Worm (Caenorhabditis elegans): ENCODE results near the gene bath-10.

bath-10 gene

DNA sequence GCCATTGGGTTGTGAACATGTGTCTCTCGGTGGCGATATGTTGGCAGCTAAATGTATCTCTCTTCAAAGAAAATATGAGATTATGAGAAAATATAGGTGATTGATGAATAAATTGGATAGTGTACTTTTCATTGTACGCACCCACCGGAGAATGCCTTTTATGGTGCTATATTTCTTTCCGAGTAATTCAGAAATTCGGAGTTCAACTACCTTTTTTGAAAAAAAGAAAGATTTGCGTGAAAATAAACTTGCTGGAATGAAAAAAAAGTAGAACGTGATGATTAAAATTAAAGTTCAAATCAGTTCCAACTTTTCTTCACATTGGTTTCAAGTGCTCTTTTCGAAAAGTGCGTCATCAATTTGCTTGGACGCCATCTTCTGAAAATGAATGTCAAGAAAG lies 28.7 kb downstream of the bath-10 start, which contains the start of gene nep-8:
Gene nep-8 (plus strand): TSS at position 301 of the 400 bp plus-strand sequence.
- TF ChIP-seq W03F9.2 (tag; optimal IDR thresholded peaks at IDR 0.05) (no peak), him-1 (tag; optimal IDR thresholded peaks at IDR 0.05) (no peak), dao-5 (tag; optimal IDR thresholded peaks at IDR 0.05) (no peak)

DNA sequence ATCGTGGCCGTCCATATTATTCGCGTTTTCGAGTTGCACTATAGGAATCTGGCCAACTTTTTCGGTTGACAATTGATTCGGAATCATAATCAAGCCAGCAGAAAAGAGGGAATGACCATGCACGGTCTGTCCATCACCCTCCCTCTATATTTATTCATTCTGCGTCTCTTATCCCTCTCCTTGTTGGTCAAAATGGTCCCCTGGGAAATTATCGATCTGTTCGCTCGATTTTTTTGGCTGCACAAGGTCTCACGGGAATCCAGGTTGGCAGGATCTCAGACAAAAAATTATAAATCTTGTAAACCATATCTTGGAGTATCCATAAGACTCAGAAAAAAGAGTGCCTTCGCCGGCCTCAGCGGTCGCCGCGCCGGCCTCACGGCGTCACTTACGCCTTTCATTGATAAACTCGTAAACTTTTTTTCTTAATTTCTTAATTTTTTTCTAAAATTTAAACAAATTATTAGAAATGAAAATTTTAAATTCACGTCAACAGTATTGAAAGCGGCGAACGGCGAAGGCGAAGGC lies 39.6 kb downstream of the bath-10 start, which contains the start of the genes F18A12.7 and F18A12.2:
Gene F18A12.7 (minus strand): TSS at position 101 of the 528 bp plus-strand sequence.
Gene F18A12.2 (plus strand): TSS at position 478 of the 528 bp plus-strand sequence.
- no peak for TF ChIP-seq W03F9.2 (tag; optimal IDR thresholded peaks at IDR 0.05)
- TF ChIP-seq dao-5 (tag; optimal IDR thresholded peaks at IDR 0.05), result no peak
- no peak for TF ChIP-seq him-1 (tag; optimal IDR thresholded peaks at IDR 0.05)

DNA sequence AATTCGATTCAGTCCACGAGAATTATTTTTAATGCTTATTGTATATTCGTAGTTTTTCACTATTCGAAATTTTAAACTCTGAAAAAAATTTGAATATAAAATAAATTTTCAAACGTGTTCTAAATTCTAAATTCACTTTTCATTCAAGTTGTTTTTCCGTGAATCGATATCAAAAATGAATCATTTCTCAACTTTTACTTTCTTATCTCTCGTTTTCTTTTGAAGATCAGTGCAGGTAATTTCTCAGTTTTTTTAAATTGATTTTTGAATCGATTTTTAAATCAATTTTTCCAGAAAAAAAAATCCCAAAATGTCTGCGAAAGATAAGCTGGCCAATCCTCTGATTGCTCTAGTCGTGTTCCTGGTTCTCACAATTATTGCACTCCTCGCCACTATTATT lies 41.6 kb downstream of the bath-10 start, which contains the start of gene nep-6:
Gene nep-6 (plus strand): TSS at position 301 of the 400 bp plus-strand sequence.
- TF ChIP-seq him-1 (tag; optimal IDR thresholded peaks at IDR 0.05) (no peak), dao-5 (tag; optimal IDR thresholded peaks at IDR 0.05) (no peak), W03F9.2 (tag; optimal IDR thresholded peaks at IDR 0.05) (no peak)

DNA sequence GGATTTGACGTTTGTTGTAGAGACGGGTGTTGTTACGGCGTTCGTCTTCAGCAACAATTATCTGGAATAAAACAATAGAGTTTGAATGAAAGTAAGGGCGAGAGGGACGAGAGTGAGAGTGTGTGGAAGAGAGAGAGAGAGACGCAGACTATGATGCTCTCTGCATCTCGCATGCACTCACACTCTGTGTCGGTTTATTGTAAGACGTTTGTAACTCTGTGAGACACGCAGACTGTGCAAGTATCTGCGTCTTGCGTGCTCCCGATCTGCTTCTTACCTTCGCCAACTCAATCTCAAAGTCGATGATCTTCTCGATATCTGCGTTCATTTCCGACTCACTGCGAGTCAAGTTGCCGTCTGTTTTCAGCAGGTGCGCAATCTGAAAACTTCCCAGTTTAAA lies 48.1 kb downstream of the bath-10 start:
- TF ChIP-seq him-1 (tag; optimal IDR thresholded peaks at IDR 0.05) (no peak), dao-5 (tag; optimal IDR thresholded peaks at IDR 0.05) (no peak), W03F9.2 (tag; optimal IDR thresholded peaks at IDR 0.05) (no peak)

DNA sequence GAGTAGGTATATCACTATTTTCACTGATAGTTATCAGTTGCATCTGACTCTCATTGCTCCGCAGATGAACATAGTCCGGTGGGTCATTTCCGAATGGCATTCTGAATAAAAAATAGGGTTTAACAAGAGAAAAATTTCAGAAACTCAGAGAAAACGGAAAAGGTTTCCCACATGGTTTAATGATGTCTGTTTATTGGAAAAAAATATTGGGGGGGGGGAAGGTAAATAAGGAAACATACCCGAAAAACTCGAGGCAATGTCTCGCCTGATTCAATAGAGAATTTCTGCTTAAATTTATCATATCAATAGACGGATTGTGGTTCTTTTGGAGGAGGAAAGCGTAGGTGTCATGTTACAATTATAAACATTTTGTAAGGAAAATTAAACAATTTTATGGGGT lies 50.6 kb downstream of the bath-10 start, which contains the start of gene nep-11:
Gene nep-11 (minus strand): TSS at position 101 of the 400 bp plus-strand sequence.
- no peak for TF ChIP-seq W03F9.2 (tag; optimal IDR thresholded peaks at IDR 0.05)

All from whole organism, L4/young adult.